Worm (Caenorhabditis elegans) whole organism, L1 larva: ENCODE data around the gene cls-3.

Experiments used
- aha-1 ChIP-seq: fragments of 150-350 bp; optimal IDR thresholded peaks from 2 replicates; lab custom pipeline; 2014; ENCODE audit warnings: missing biosample characterization, missing genetic modification characterization
- fos-1 ChIP-seq: fragments of 150-350 bp; optimal IDR thresholded peaks from 2 replicates; lab custom pipeline; 2014; ENCODE audit warnings: missing biosample characterization, missing genetic modification characterization
- ztf-11 ChIP-seq, 2 experiments: sonication (generic microtip); optimal IDR thresholded peaks; 2 replicates each; lab custom pipeline; 2016 to 2017; ENCODE audit warnings: missing genetic modification characterization in 2 of 2, missing biosample characterization in 1 of 2, missing compliant biosample characterization in 1 of 2

DNA sequence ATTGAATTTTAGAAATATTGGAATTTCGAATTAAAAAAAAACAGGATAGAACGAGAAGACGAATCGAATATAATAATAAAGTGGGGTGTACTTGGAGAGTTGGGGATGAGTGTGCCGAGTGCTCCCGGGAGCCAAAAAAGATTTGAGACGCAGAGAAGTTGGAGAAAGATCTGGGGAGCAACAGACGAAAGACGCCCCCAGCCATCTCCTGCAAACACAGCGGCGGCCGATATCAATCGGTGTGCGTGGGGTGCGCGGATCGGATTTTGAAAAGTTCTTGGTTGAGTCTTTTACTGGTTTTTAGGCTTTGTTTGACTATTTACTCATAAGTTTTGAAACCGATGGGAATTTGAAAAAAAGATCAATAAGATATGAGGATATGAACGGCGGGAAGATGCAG, 37.1 kb downstream of the cls-3 start, which contains the start of gene nhl-1:
- TF ChIP-seq aha-1 (tag; lab: Kevin White, UChicago) (no peak), fos-1 (tag; lab: Kevin White, UChicago) (no peak), ztf-11 (tag; optimal IDR thresholded peaks at IDR 0.05; lab: Kevin White, UChicago) (no peak)
